Fruit fly (Drosophila melanogaster) whole organism, prepupa: Measurements from ENCODE around the gene S6kII.

Source experiments
- Blimp-1 ChIP-seq: fragments of 200-800 bp; sonication (Bioruptor generic); optimal IDR thresholded peaks from 3 replicates; lab custom pipeline; 2017; ENCODE audit warnings: missing biosample characterization, missing genetic modification characterization, mild to moderate bottlenecking, moderate library complexity, missing genetic modification reagents
- CG10669 ChIP-seq: fragments of 200-800 bp; sonication (Bioruptor generic); optimal IDR thresholded peaks from 3 replicates; lab custom pipeline; 2018; ENCODE audit warnings: missing biosample characterization, mild to moderate bottlenecking, missing genetic modification characterization, moderate library complexity
- CG11762 ChIP-seq: fragments of 200-800 bp; sonication (Bioruptor generic); optimal IDR thresholded peaks from 3 replicates; lab custom pipeline; 2016; ENCODE audit warnings: missing biosample characterization, missing genetic modification characterization; ENCODE audit not compliant: insufficient read depth
- CG11902 ChIP-seq: fragments of 200-800 bp; sonication (Bioruptor generic); optimal IDR thresholded peaks from 3 replicates; lab custom pipeline; 2016; ENCODE audit warnings: missing biosample characterization, missing genetic modification characterization
- CG1621 ChIP-seq: fragments of 200-800 bp; sonication (Bioruptor generic); optimal IDR thresholded peaks from 3 replicates; lab custom pipeline; 2018; ENCODE audit warnings: missing biosample characterization, mild to moderate bottlenecking, missing genetic modification characterization
- CG3032 ChIP-seq: fragments of 200-800 bp; optimal IDR thresholded peaks from 2 replicates; lab custom pipeline; 2019; ENCODE audit warnings: missing biosample characterization, mild to moderate bottlenecking, missing genetic modification characterization, moderate library complexity
- CG32006 ChIP-seq: fragments of 200-800 bp; sonication (Bioruptor generic); optimal IDR thresholded peaks from 3 replicates; lab custom pipeline; 2017; ENCODE audit warnings: missing biosample characterization, mild to moderate bottlenecking, missing genetic modification characterization
- CG34406 ChIP-seq: fragments of 200-800 bp; sonication (Bioruptor generic); optimal IDR thresholded peaks from 3 replicates; lab custom pipeline; 2016; ENCODE audit warnings: missing biosample characterization, missing genetic modification characterization
- CG3919 ChIP-seq: fragments of 200-800 bp; sonication (Bioruptor generic); optimal IDR thresholded peaks from 3 replicates; lab custom pipeline; 2016; ENCODE audit warnings: missing biosample characterization, missing genetic modification characterization
- CG4318 ChIP-seq: fragments of 200-800 bp; sonication (Bioruptor generic); optimal IDR thresholded peaks from 3 replicates; lab custom pipeline; 2017; ENCODE audit warnings: missing biosample characterization, mild to moderate bottlenecking, missing genetic modification characterization
- CG6276 ChIP-seq: fragments of 200-800 bp; sonication (Bioruptor generic); optimal IDR thresholded peaks from 2 replicates; lab custom pipeline; 2017; ENCODE audit warnings: missing biosample characterization, mild to moderate bottlenecking, missing genetic modification characterization
- CG6792 ChIP-seq: fragments of 200-800 bp; sonication (Bioruptor generic); optimal IDR thresholded peaks from 3 replicates; lab custom pipeline; 2016; ENCODE audit warnings: missing biosample characterization, missing genetic modification characterization
- CG6808 ChIP-seq: fragments of 200-800 bp; sonication (Bioruptor generic); optimal IDR thresholded peaks from 3 replicates; lab custom pipeline; 2017; ENCODE audit warnings: missing biosample characterization, missing genetic modification characterization, mild to moderate bottlenecking, moderate library complexity, missing genetic modification reagents
- CG6854 ChIP-seq: fragments of 200-800 bp; sonication (Bioruptor generic); optimal IDR thresholded peaks from 2 replicates; lab custom pipeline; 2017; ENCODE audit warnings: missing biosample characterization, mild to moderate bottlenecking, missing genetic modification characterization
- CG8319 ChIP-seq: fragments of 200-800 bp; sonication (Bioruptor generic); optimal IDR thresholded peaks from 3 replicates; lab custom pipeline; 2016; ENCODE audit warnings: missing biosample characterization, missing genetic modification characterization
- CG9139 ChIP-seq: fragments of 200-800 bp; sonication (Bioruptor generic); optimal IDR thresholded peaks from 3 replicates; lab custom pipeline; 2017; ENCODE audit warnings: missing biosample characterization, mild to moderate bottlenecking, missing genetic modification characterization
- Eip75B ChIP-seq: fragments of 200-800 bp; sonication (Bioruptor generic); optimal IDR thresholded peaks from 3 replicates; lab custom pipeline; 2016; ENCODE audit warnings: missing biosample characterization, missing genetic modification characterization
- Eip78C ChIP-seq: fragments of 200-800 bp; sonication (Bioruptor generic); peaks from one replicate; lab custom pipeline; 2016; ENCODE audit warnings: missing biosample characterization, missing genetic modification characterization
- Ets21C ChIP-seq: fragments of 200-800 bp; sonication (Bioruptor generic); optimal IDR thresholded peaks from 3 replicates; lab custom pipeline; 2016; ENCODE audit warnings: missing biosample characterization, missing genetic modification characterization
- Ets96B ChIP-seq: fragments of 200-800 bp; optimal IDR thresholded peaks from 2 replicates; lab custom pipeline; 2019; ENCODE audit warnings: missing biosample characterization, mild to moderate bottlenecking, missing genetic modification characterization, moderate library complexity
- Gug ChIP-seq: fragments of 200-800 bp; sonication (Bioruptor generic); IDR thresholded peaks from 2 replicates; pipeline ENCODE4 v1.3.6; 2022; ENCODE audit warnings: missing biosample characterization, missing genetic modification characterization
- Hr39 ChIP-seq: fragments of 200-800 bp; sonication (Bioruptor generic); optimal IDR thresholded peaks from 2 replicates; lab custom pipeline; 2016; ENCODE audit warnings: missing biosample characterization, missing genetic modification characterization
- Hr4 ChIP-seq: fragments of 200-800 bp; sonication (Bioruptor generic); optimal IDR thresholded peaks from 3 replicates; lab custom pipeline; 2016; ENCODE audit warnings: missing biosample characterization, missing genetic modification characterization
- Lpt ChIP-seq: fragments of 200-800 bp; sonication (Bioruptor generic); optimal IDR thresholded peaks from 3 replicates; lab custom pipeline; 2016; ENCODE audit warnings: missing biosample characterization, missing genetic modification characterization
- OdsH ChIP-seq: fragments of 200-800 bp; sonication (Bioruptor generic); optimal IDR thresholded peaks from 3 replicates; lab custom pipeline; 2016; ENCODE audit warnings: missing biosample characterization, missing genetic modification characterization
- Smox ChIP-seq: fragments of 200-800 bp; sonication (Bioruptor generic); optimal IDR thresholded peaks from 3 replicates; lab custom pipeline; 2016; ENCODE audit warnings: missing biosample characterization, missing genetic modification characterization
- Sox14 ChIP-seq: fragments of 200-800 bp; sonication (Bioruptor generic); optimal IDR thresholded peaks from 3 replicates; lab custom pipeline; 2016; ENCODE audit warnings: missing biosample characterization, missing genetic modification characterization
- Sox15 ChIP-seq: fragments of 200-800 bp; sonication (Bioruptor generic); optimal IDR thresholded peaks from 3 replicates; lab custom pipeline; 2016; ENCODE audit warnings: missing biosample characterization, missing genetic modification characterization
- acj6 ChIP-seq: fragments of 200-800 bp; sonication (Bioruptor generic); optimal IDR thresholded peaks from 3 replicates; lab custom pipeline; 2016; ENCODE audit warnings: missing biosample characterization, missing genetic modification characterization
- dac ChIP-seq: fragments of 200-800 bp; sonication (Bioruptor generic); optimal IDR thresholded peaks from 2 replicates; lab custom pipeline; 2017; ENCODE audit warnings: missing biosample characterization, mild to moderate bottlenecking, missing genetic modification characterization
- esn ChIP-seq: fragments of 200-800 bp; sonication (Bioruptor generic); optimal IDR thresholded peaks from 2 replicates; lab custom pipeline; 2016; ENCODE audit warnings: missing biosample characterization, mild to moderate bottlenecking, missing genetic modification characterization, moderate library complexity
- fd59A ChIP-seq: fragments of 200-800 bp; sonication (Bioruptor generic); optimal IDR thresholded peaks from 2 replicates; lab custom pipeline; 2017; ENCODE audit warnings: missing biosample characterization, mild to moderate bottlenecking, missing genetic modification characterization, missing genetic modification reagents
- fd85E ChIP-seq: fragments of 200-800 bp; sonication (Bioruptor generic); optimal IDR thresholded peaks from 3 replicates; lab custom pipeline; 2016; ENCODE audit warnings: missing biosample characterization, missing genetic modification characterization
- fkh ChIP-seq: fragments of 200-800 bp; sonication (Bioruptor generic); optimal IDR thresholded peaks from 3 replicates; lab custom pipeline; 2017; ENCODE audit warnings: missing biosample characterization, mild to moderate bottlenecking, missing genetic modification characterization, moderate library complexity
- lz ChIP-seq: fragments of 200-800 bp; sonication (Bioruptor generic); optimal IDR thresholded peaks from 3 replicates; lab custom pipeline; 2016; ENCODE audit warnings: missing biosample characterization, missing genetic modification characterization
- net ChIP-seq: fragments of 200-800 bp; sonication (Bioruptor generic); optimal IDR thresholded peaks from 3 replicates; lab custom pipeline; 2016; ENCODE audit warnings: missing biosample characterization, missing genetic modification characterization
- pdm3 ChIP-seq: fragments of 200-800 bp; sonication (Bioruptor generic); optimal IDR thresholded peaks from 3 replicates; lab custom pipeline; 2016; ENCODE audit warnings: missing biosample characterization, missing genetic modification characterization
- salr ChIP-seq, 2 experiments: fragments of 200-800 bp; sonication (Bioruptor generic); optimal IDR thresholded peaks; 3 replicates each; lab custom pipeline; 2016 to 2018; ENCODE audit warnings: missing biosample characterization in 2 of 2, missing genetic modification characterization in 2 of 2, mild to moderate bottlenecking in 1 of 2
- ss ChIP-seq, 2 experiments: fragments of 200-800 bp; sonication (Bioruptor generic); optimal IDR thresholded peaks; 2 replicates in 1 of 2; 3 replicates in 1 of 2; lab custom pipeline; 2017 to 2018; ENCODE audit warnings: mild to moderate bottlenecking in 2 of 2, missing biosample characterization in 2 of 2, missing genetic modification characterization in 2 of 2, moderate library complexity in 1 of 2
- svp ChIP-seq: fragments of 200-800 bp; sonication (Bioruptor generic); peaks from one replicate; lab custom pipeline; 2016; ENCODE audit warnings: missing biosample characterization, missing genetic modification characterization
- topi ChIP-seq: fragments of 200-800 bp; sonication (Bioruptor generic); optimal IDR thresholded peaks from 3 replicates; lab custom pipeline; 2016; ENCODE audit warnings: missing biosample characterization, missing genetic modification characterization
- vri ChIP-seq: fragments of 200-800 bp; sonication (Bioruptor generic); optimal IDR thresholded peaks from 3 replicates; lab custom pipeline; 2016; ENCODE audit warnings: missing biosample characterization, mild to moderate bottlenecking, missing genetic modification characterization

Gene S6kII

DNA sequence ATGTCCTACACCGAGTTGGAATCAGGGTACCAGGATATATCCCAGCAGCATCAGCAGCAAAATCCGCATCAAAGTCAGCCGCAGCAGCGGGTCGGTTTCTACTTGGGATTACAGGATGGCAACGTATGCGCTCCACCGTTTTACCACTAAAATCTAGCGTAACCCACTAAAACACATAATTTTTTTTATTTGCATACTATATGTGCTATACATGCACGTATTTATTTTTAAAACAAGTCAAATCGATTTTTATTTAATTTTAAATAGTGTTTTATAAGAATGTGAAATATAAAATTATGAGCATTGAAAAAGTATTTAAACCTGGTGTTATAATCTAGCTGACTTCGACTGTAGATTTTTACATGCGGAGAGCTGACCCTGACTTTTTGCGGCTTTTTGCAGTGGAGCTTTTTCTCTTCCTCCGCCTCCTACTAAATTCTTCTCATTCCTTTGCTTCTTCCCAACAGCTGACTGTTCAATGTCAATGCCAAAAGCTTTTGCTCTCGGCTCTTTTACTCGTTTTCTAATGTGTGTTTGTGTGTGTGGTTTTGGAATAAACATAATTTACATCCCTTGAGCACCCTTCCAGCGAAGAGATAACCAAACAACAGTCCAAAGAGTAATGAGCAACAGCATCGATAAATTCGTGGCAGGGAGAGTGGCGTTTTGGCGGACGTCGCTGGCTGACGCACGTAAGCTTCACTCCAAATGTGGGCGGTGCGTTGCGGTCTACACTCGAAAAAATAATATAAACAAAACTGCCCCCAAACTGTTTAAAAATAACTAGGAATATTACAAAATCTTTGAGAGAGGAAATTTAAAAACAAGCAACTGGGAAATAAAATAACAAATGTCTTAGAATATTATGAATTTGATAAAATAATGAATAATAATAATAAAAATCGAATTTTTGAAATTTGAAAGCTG, 41.8 kb upstream of the S6kII start (continued):
- peak; percentile 12 for TF ChIP-seq CG11762 (GFP tag; lab: Kevin White, UChicago)
- no peak for TF ChIP-seq CG4318 (GFP tag; lab: Kevin White, UChicago)
- TF ChIP-seq CG6808 (GFP tag; lab: Kevin White, UChicago) = peak; percentile 21
- TF ChIP-seq CG9139 (GFP tag; lab: Kevin White, UChicago) = peak; percentile 14
- TF ChIP-seq CG3919 (GFP tag; lab: Kevin White, UChicago) = peak; percentile 39
- peak; percentile 49 for TF ChIP-seq CG6854 (GFP tag; lab: Kevin White, UChicago)
- TF ChIP-seq Blimp-1 (GFP tag; lab: Kevin White, UChicago) = no peak
- peak; percentile 56 for TF ChIP-seq esn (GFP tag; lab: Kevin White, UChicago)
- TF ChIP-seq fd85E (GFP tag; lab: Kevin White, UChicago) = no peak
- peak; percentile 46 for TF ChIP-seq CG3032
- no peak for TF ChIP-seq ss (GFP tag; optimal IDR thresholded peaks at IDR 0.05; lab: Kevin White, UChicago)
- TF ChIP-seq dac (GFP tag; lab: Kevin White, UChicago) = no peak
- no peak for TF ChIP-seq CG8319 (GFP tag; lab: Kevin White, UChicago)
- peak; percentile 16 for TF ChIP-seq CG6276 (GFP tag; lab: Kevin White, UChicago)
- peak; percentile 31 for TF ChIP-seq CG10669 (GFP tag; lab: Kevin White, UChicago)
- peak; percentile 52 for TF ChIP-seq CG32006
- no peak for TF ChIP-seq salr (GFP tag; optimal IDR thresholded peaks at IDR 0.05; lab: Kevin White, UChicago)
- no peak for TF ChIP-seq CG11902
- TF ChIP-seq acj6 (GFP tag; lab: Kevin White, UChicago) = peak; percentile 30
- TF ChIP-seq CG34406 = peak; percentile 25
- no peak for TF ChIP-seq Sox15 (GFP tag; lab: Kevin White, UChicago)
- TF ChIP-seq OdsH (GFP tag; lab: Kevin White, UChicago) = peak; percentile 1

- TF ChIP-seq lz (GFP tag; lab: Kevin White, UChicago) (no peak), CG1621 (tag; lab: Kevin White, UChicago) (peak; percentile 11), vri (peak; percentile 25), Sox14 (GFP tag; lab: Kevin White, UChicago) (peak; percentile 44), fkh (GFP tag; lab: Kevin White, UChicago) (peak; percentile 72)
- TF ChIP-seq, all 60 proteins: peak for 4
Observed at dm6 chrX:22490584-22490983, 39.2 kb upstream of the S6kII start.

- TF ChIP-seq salr (GFP tag; optimal IDR thresholded peaks at IDR 0.05; lab: Kevin White, UChicago) (peak in 1 of 2 experiments; percentile 70), Gug (GFP tag; lab: Robert Waterston, UW) (peak; percentile 19; the same call in 1 of the 2 replicates), topi (GFP tag; lab: Kevin White, UChicago) (no peak), Eip75B (GFP tag; lab: Kevin White, UChicago) (peak; percentile 31), CG9139 (GFP tag; lab: Kevin White, UChicago) (peak; percentile 0), svp (GFP tag; lab: Kevin White, UChicago) (peak; percentile 82), net (GFP tag; lab: Kevin White, UChicago) (peak; percentile 54), CG32006 (peak; percentile 76), pdm3 (GFP tag; lab: Kevin White, UChicago) (peak; percentile 51), CG6792 (GFP tag; lab: Kevin White, UChicago) (peak; percentile 56), CG6276 (GFP tag; lab: Kevin White, UChicago) (peak; percentile 42), Hr4 (peak; percentile 35), fd59A (GFP tag; lab: Kevin White, UChicago) (peak; percentile 39), CG11902 (peak; percentile 51), Ets21C (GFP tag; lab: Kevin White, UChicago) (peak; percentile 7), esn (GFP tag; lab: Kevin White, UChicago) (peak; percentile 68), CG3032 (peak; percentile 56), Blimp-1 (GFP tag; lab: Kevin White, UChicago) (peak; percentile 44), Lpt (GFP tag; lab: Kevin White, UChicago) (peak; percentile 8), Sox14 (GFP tag; lab: Kevin White, UChicago) (no peak), Smox (GFP tag; lab: Kevin White, UChicago) (no peak), Hr39 (GFP tag; lab: Kevin White, UChicago) (peak; percentile 48), OdsH (GFP tag; lab: Kevin White, UChicago) (peak; percentile 69), Ets96B (peak; percentile 48), Eip78C (peak; percentile 83), CG8319 (GFP tag; lab: Kevin White, UChicago) (peak; percentile 63), CG6854 (GFP tag; lab: Kevin White, UChicago) (no peak)
Observed at dm6 chrX:22491028-22491769, 38.6 kb upstream of the S6kII start.
